Worm (Caenorhabditis elegans): Measurements from ENCODE around the gene cnc-1.

- no peak for TF ChIP-seq fkh-10 (GFP tag; optimal IDR thresholded peaks at IDR 0.05)
- TF ChIP-seq ama-1 (optimal IDR thresholded peaks at IDR 0.05), result no peak
- no peak for TF ChIP-seq zip-5 (tag; optimal IDR thresholded peaks at IDR 0.05)
- TF ChIP-seq sdc-2 (tag; optimal IDR thresholded peaks at IDR 0.05), result no peak
- TF ChIP-seq pha-4 (tag; optimal IDR thresholded peaks at IDR 0.05), result no peak
- TF ChIP-seq unc-55 (GFP tag; optimal IDR thresholded peaks at IDR 0.05), result peak; percentile 17
- no peak for TF ChIP-seq pat-9 (tag; optimal IDR thresholded peaks at IDR 0.05)
- no peak for TF ChIP-seq ets-4 (tag; optimal IDR thresholded peaks at IDR 0.05)
- TF ChIP-seq T23F11.4 (GFP tag; optimal IDR thresholded peaks at IDR 0.05), result no peak
- no peak for TF ChIP-seq unc-86 (tag; optimal IDR thresholded peaks at IDR 0.05)
- TF ChIP-seq dve-1 (tag; optimal IDR thresholded peaks at IDR 0.05), result no peak
- TF ChIP-seq nfya-1 (tag; optimal IDR thresholded peaks at IDR 0.05), result no peak
Measured at ce11 chrV:1466949-1467348, 22.9 kb upstream of the cnc-1 start.

All from whole organism, late embryonic.